Worm (Caenorhabditis elegans) whole organism, L4 larva: Measurements from ENCODE around the gene T10H10.2.

ENCODE experiments used
- F37D6.2 ChIP-seq: sonication (generic microtip); optimal IDR thresholded peaks from 2 replicates; lab custom pipeline; 2016; ENCODE audit warnings: mild to moderate bottlenecking, missing genetic modification characterization, missing compliant biosample characterization
- ama-1 ChIP-seq: fragments of 150-350 bp; optimal IDR thresholded peaks from 2 replicates; lab custom pipeline; 2014; ENCODE audit warnings: inconsistent platforms, mixed read lengths
- fkh-10 ChIP-seq: fragments of 150-350 bp; optimal IDR thresholded peaks from 2 replicates; lab custom pipeline; 2014; ENCODE audit warnings: missing biosample characterization, missing genetic modification reagents, missing genetic modification characterization
- madf-5 ChIP-seq, 2 experiments: fragments of 200-800 bp; sonication (Bioruptor generic); IDR thresholded peaks; 2 replicates each; pipeline ENCODE4 v1.3.6; 2022; ENCODE audit warnings: missing compliant biosample characterization in 2 of 2, missing genetic modification characterization in 2 of 2
- nhr-10 ChIP-seq: fragments of 150-350 bp; optimal IDR thresholded peaks from 2 replicates; lab custom pipeline; 2014; ENCODE audit warnings: missing biosample characterization, missing genetic modification characterization
- zip-11 ChIP-seq: fragments of 200-800 bp; sonication (Bioruptor generic); IDR thresholded peaks from 2 replicates; pipeline ENCODE4 v1.3.6; 2022; ENCODE audit warnings: missing genetic modification characterization, missing compliant biosample characterization

- TF ChIP-seq fkh-10 (GFP tag; lab: Kevin White, UChicago) (no peak), F37D6.2 (tag; lab: Kevin White, UChicago) (no peak), madf-5 (GFP tag; IDR thresholded peaks at IDR 0.05; lab: Robert Waterston, UW) (no peak), ama-1 (lab: Kevin White, UChicago) (no peak), nhr-10 (tag; lab: Kevin White, UChicago) (no peak), zip-11 (no peak)
Measured at ce11 chrX:2304496-2304895, 9.9 kb downstream of the T10H10.2 start.
